Worm (Caenorhabditis elegans) whole organism, L4 larva: ENCODE data around the gene cpg-9.

Source experiments
- Y105C5A.15 ChIP-seq: fragments of 200-800 bp; sonication (Bioruptor generic); IDR thresholded peaks from 2 replicates; pipeline ENCODE4 v1.3.6; 2022; ENCODE audit warnings: missing genetic modification characterization, missing compliant biosample characterization
- dve-1 ChIP-seq: sonication (generic microtip); optimal IDR thresholded peaks from 2 replicates; lab custom pipeline; 2017; ENCODE audit warnings: antibody characterized with exemption, mild to moderate bottlenecking, missing genetic modification characterization, missing compliant biosample characterization; ENCODE audit not compliant: insufficient read depth
- fos-1 ChIP-seq: fragments of 150-350 bp; optimal IDR thresholded peaks from 2 replicates; lab custom pipeline; 2014; ENCODE audit warnings: missing biosample characterization, missing genetic modification characterization
- lsy-2 ChIP-seq, 2 experiments: fragments of 150-350 bp in 1 of 2; sonication (generic microtip) in 1 of 2; optimal IDR thresholded peaks; 2 replicates each; lab custom pipeline; 2014 to 2017; ENCODE audit warnings: missing biosample characterization in 2 of 2, missing genetic modification characterization in 2 of 2
- nhr-41 ChIP-seq: fragments of 200-800 bp; sonication (Bioruptor generic); IDR thresholded peaks from 2 replicates; pipeline ENCODE4 v1.3.6; 2022; ENCODE audit warnings: missing genetic modification reagents, missing genetic modification characterization, missing compliant biosample characterization

Gene cpg-9

ce11 chrIV:3018588-3018987, 51.4 kb downstream of the cpg-9 start:
- TF ChIP-seq nhr-41 (GFP tag; lab: Robert Waterston, UW) (no peak), dve-1 (tag; lab: Kevin White, UChicago) (no peak), Y105C5A.15 (no peak), lsy-2 (tag; optimal IDR thresholded peaks at IDR 0.05; lab: Kevin White, UChicago) (peak in 1 of 2 experiments; percentile 38), fos-1 (tag; lab: Kevin White, UChicago) (no peak)
